Fruit fly (Drosophila melanogaster): ENCODE measurements around the gene Tspo.

Gene Tspo

dm6 chr2L:602439-602879 lies 43.0 kb downstream of the Tspo start, which contains the start of gene CG13689 (continued):
- TF ChIP-seq ap (GFP tag; IDR thresholded peaks at IDR 0.05) (no peak), pzg (GFP tag; optimal IDR thresholded peaks at IDR 0.05) (peak; percentile 32), fd102C (GFP tag; optimal IDR thresholded peaks at IDR 0.05) (peak; percentile 37), CG2712 (tag; optimal IDR thresholded peaks at IDR 0.05) (peak; percentile 74), CG9727 (GFP tag; optimal IDR thresholded peaks at IDR 0.05) (no peak), slou (GFP tag; optimal IDR thresholded peaks at IDR 0.05) (peak; percentile 23), shn (GFP tag; optimal IDR thresholded peaks at IDR 0.05) (no peak), NFAT (GFP tag; IDR thresholded peaks at IDR 0.05) (peak; percentile 83), nau (GFP tag; optimal IDR thresholded peaks at IDR 0.05) (no peak), Dip2 (GFP tag; IDR thresholded peaks at IDR 0.05) (peak; percentile 99), Deaf1 (tag; optimal IDR thresholded peaks at IDR 0.05) (no peak), HmgZ (tag; optimal IDR thresholded peaks at IDR 0.05) (peak; percentile 40), Jarid2 (GFP tag; optimal IDR thresholded peaks at IDR 0.05) (peak; percentile 45), ato (GFP tag; IDR thresholded peaks at IDR 0.05; ENCODE audit: partially characterized antibody) (no peak), CG14860 (GFP tag; IDR thresholded peaks at IDR 0.05; ENCODE audit: partially characterized antibody) (no peak), dm (GFP tag; optimal IDR thresholded peaks at IDR 0.05) (no peak), Sry-δ (GFP tag; optimal IDR thresholded peaks at IDR 0.05) (peak; percentile 41), CG10147 (GFP tag; optimal IDR thresholded peaks at IDR 0.05) (no peak), CG9797 (GFP tag; optimal IDR thresholded peaks at IDR 0.05) (peak; percentile 2), eve (GFP tag; optimal IDR thresholded peaks at IDR 0.05) (peak in 1 of 2 experiments; percentile 74), stc (GFP tag; IDR thresholded peaks at IDR 0.05) (no peak), CG13624 (GFP tag; optimal IDR thresholded peaks at IDR 0.05) (no peak), CG6272 (GFP tag; IDR thresholded peaks at IDR 0.05) (no peak), CG11398 (GFP tag; optimal IDR thresholded peaks at IDR 0.05) (no peak), tna (GFP tag; IDR thresholded peaks at IDR 0.05; ENCODE audit: partially characterized antibody) (no peak), CG7963 (GFP tag; IDR thresholded peaks at IDR 0.05; ENCODE audit: partially characterized antibody) (no peak), Stat92E (GFP tag; optimal IDR thresholded peaks at IDR 0.05) (peak in 1 of 3 experiments; percentile 67), insv (GFP tag; optimal IDR thresholded peaks at IDR 0.05) (peak in 1 of 2 experiments; percentile 55), CG11695 (GFP tag; IDR thresholded peaks at IDR 0.05) (no peak), Six4 (GFP tag; optimal IDR thresholded peaks at IDR 0.05) (no peak), CoRest (tag; optimal IDR thresholded peaks at IDR 0.05) (peak; percentile 68), Optix (GFP tag; IDR thresholded peaks at IDR 0.05) (no peak), tx (GFP tag; optimal IDR thresholded peaks at IDR 0.05) (no peak), aop (GFP tag; IDR thresholded peaks at IDR 0.05) (no peak), cwo (GFP tag; optimal IDR thresholded peaks at IDR 0.05) (no peak), CG17359 (tag; optimal IDR thresholded peaks at IDR 0.05) (peak; percentile 56), Antp (GFP tag; optimal IDR thresholded peaks at IDR 0.05) (peak; percentile 22), CG17802 (tag; optimal IDR thresholded peaks at IDR 0.05) (no peak), Nf-YB (GFP tag; optimal IDR thresholded peaks at IDR 0.05) (no peak), ranshi (GFP tag; IDR thresholded peaks at IDR 0.05) (0 out of 2 replicates have a peak, but pooled peaks have one; percentile 8), pnt (GFP tag; optimal IDR thresholded peaks at IDR 0.05) (peak; percentile 27), sd (tag; optimal IDR thresholded peaks at IDR 0.05) (no peak), trem (tag; optimal IDR thresholded peaks at IDR 0.05) (peak; percentile 85), rib (GFP tag; IDR thresholded peaks at IDR 0.05) (no peak), CG18599 (GFP tag; optimal IDR thresholded peaks at IDR 0.05) (peak; percentile 54), Xrp1 (GFP tag; IDR thresholded peaks at IDR 0.05) (peak; percentile 49), row (GFP tag; IDR thresholded peaks at IDR 0.05) (peak; percentile 24; the same call in 2 of the 3 replicates), gce (GFP tag; IDR thresholded peaks at IDR 0.05) (no peak), Scr (GFP tag; IDR thresholded peaks at IDR 0.05; ENCODE audit: partially characterized antibody) (peak; percentile 39), Fer2 (tag; optimal IDR thresholded peaks at IDR 0.05) (peak; percentile 16)
